Worm (Caenorhabditis elegans): ENCODE measurements around the gene add-1.
A peak's percentile ranks its signal among the peaks of the same experiment; 100 is the strongest.

add-1 gene

ce11 chrX:4859582-4860095, at the start of gene add-1:
add-1 (minus strand) TSS chrX:4860045.
- peak; percentile 35 for TF ChIP-seq C34F6.9 (tag; optimal IDR thresholded peaks at IDR 0.05)
- TF ChIP-seq aly-2 (tag; optimal IDR thresholded peaks at IDR 0.05): no peak
- no peak for TF ChIP-seq F13H6.1 (tag; optimal IDR thresholded peaks at IDR 0.05)
- no peak for TF ChIP-seq nhr-23 (tag; optimal IDR thresholded peaks at IDR 0.05)
- TF ChIP-seq egl-27 (tag; optimal IDR thresholded peaks at IDR 0.05): no peak
- TF ChIP-seq lin-39 (tag; optimal IDR thresholded peaks at IDR 0.05): no peak
- no peak for TF ChIP-seq mbf-1 (tag; optimal IDR thresholded peaks at IDR 0.05)
- no peak for TF ChIP-seq ztf-11 (tag; optimal IDR thresholded peaks at IDR 0.05)
- TF ChIP-seq sma-9 (GFP tag; optimal IDR thresholded peaks at IDR 0.05): peak; percentile 40
- TF ChIP-seq sma-9 (tag; optimal IDR thresholded peaks at IDR 0.05): no peak
- no peak for TF ChIP-seq nhr-129 (tag; optimal IDR thresholded peaks at IDR 0.05)
- TF ChIP-seq sem-4 (tag; optimal IDR thresholded peaks at IDR 0.05): no peak

- TF ChIP-seq crh-2 (tag; optimal IDR thresholded peaks at IDR 0.05) (peak; percentile 25), ceh-82 (tag; optimal IDR thresholded peaks at IDR 0.05) (no peak), fos-1 (tag; optimal IDR thresholded peaks at IDR 0.05) (peak; percentile 81)
Observed at ce11 chrX:4905804-4906203, 46.0 kb upstream of the add-1 start, which contains the start of gene K05B2.2. K05B2.2 (plus strand) TSS chrX:4906081.

- no peak for TF ChIP-seq crh-2 (tag; optimal IDR thresholded peaks at IDR 0.05)
- TF ChIP-seq ZK546.5 (tag; optimal IDR thresholded peaks at IDR 0.05): no peak
- no peak for TF ChIP-seq nhr-25 (tag; optimal IDR thresholded peaks at IDR 0.05)
- TF ChIP-seq snpc-4 (tag; optimal IDR thresholded peaks at IDR 0.05): no peak
- no peak for TF ChIP-seq ztf-4 (tag; optimal IDR thresholded peaks at IDR 0.05)
- no peak for TF ChIP-seq mab-5 (tag; optimal IDR thresholded peaks at IDR 0.05)
Observed at ce11 chrX:4902376-4902775, 42.5 kb upstream of the add-1 start.

- TF ChIP-seq nhr-10 (tag; optimal IDR thresholded peaks at IDR 0.05) (no peak), sma-9 (GFP tag; optimal IDR thresholded peaks at IDR 0.05) (peak; percentile 17), sma-9 (tag; optimal IDR thresholded peaks at IDR 0.05) (no peak), zag-1 (tag; optimal IDR thresholded peaks at IDR 0.05) (peak; percentile 26), nhr-6 (tag; optimal IDR thresholded peaks at IDR 0.05) (no peak)
Observed at ce11 chrX:4901974-4902373, 42.1 kb upstream of the add-1 start.

- TF ChIP-seq egl-27 (tag; optimal IDR thresholded peaks at IDR 0.05) (no peak), C34F6.9 (tag; optimal IDR thresholded peaks at IDR 0.05) (no peak), nhr-6 (tag; optimal IDR thresholded peaks at IDR 0.05) (no peak), F13H6.1 (tag; optimal IDR thresholded peaks at IDR 0.05) (no peak)
Observed at ce11 chrX:4900685-4901084, 40.8 kb upstream of the add-1 start, which contains the start of gene T07F12.4. T07F12.4 (minus strand) TSS chrX:4900814.

- TF ChIP-seq sma-3 (GFP tag; optimal IDR thresholded peaks at IDR 0.05) (no peak), lin-13 (GFP tag; optimal IDR thresholded peaks at IDR 0.05) (no peak), skn-1 (tag; optimal IDR thresholded peaks at IDR 0.05) (no peak), ztf-11 (tag; optimal IDR thresholded peaks at IDR 0.05) (no peak), nhr-11 (tag; optimal IDR thresholded peaks at IDR 0.05) (no peak), zag-1 (tag; optimal IDR thresholded peaks at IDR 0.05) (no peak), nhr-25 (tag; optimal IDR thresholded peaks at IDR 0.05) (no peak), ama-1 (optimal IDR thresholded peaks at IDR 0.05) (no peak), F13H6.1 (tag; optimal IDR thresholded peaks at IDR 0.05) (peak; percentile 58), unc-55 (GFP tag; optimal IDR thresholded peaks at IDR 0.05) (peak; percentile 12), ztf-1 (GFP tag; conservative IDR thresholded peaks at IDR 0.05) (no peak), unc-62 (GFP tag; optimal IDR thresholded peaks at IDR 0.05) (no peak), nhr-237 (tag; optimal IDR thresholded peaks at IDR 0.05) (no peak), sem-4 (tag; optimal IDR thresholded peaks at IDR 0.05) (no peak), egl-27 (tag; optimal IDR thresholded peaks at IDR 0.05) (no peak), nhr-77 (tag; optimal IDR thresholded peaks at IDR 0.05) (no peak), Y55F3AM.14 (GFP tag; optimal IDR thresholded peaks at IDR 0.05) (peak; percentile 69), R02D3.7 (tag; optimal IDR thresholded peaks at IDR 0.05) (no peak), lsy-2 (tag; optimal IDR thresholded peaks at IDR 0.05) (no peak), ZK546.5 (tag; optimal IDR thresholded peaks at IDR 0.05) (no peak), peb-1 (tag; optimal IDR thresholded peaks at IDR 0.05) (no peak), mab-5 (tag; optimal IDR thresholded peaks at IDR 0.05) (no peak), gmeb-1 (tag; optimal IDR thresholded peaks at IDR 0.05) (no peak), lin-11 (tag; optimal IDR thresholded peaks at IDR 0.05) (no peak), dmd-4 (tag; optimal IDR thresholded peaks at IDR 0.05) (no peak), sma-9 (GFP tag; optimal IDR thresholded peaks at IDR 0.05) (peak; percentile 43), sma-9 (tag; optimal IDR thresholded peaks at IDR 0.05) (no peak), nhr-21 (tag; optimal IDR thresholded peaks at IDR 0.05) (no peak), C34F6.9 (tag; optimal IDR thresholded peaks at IDR 0.05) (peak; percentile 17)
Observed at ce11 chrX:4899623-4900022, 39.8 kb upstream of the add-1 start.

Measured in whole organism, L2 larva.